Worm (Caenorhabditis elegans) whole organism, dauer: ENCODE data around the gene F22F7.3.

Experiments
- unc-62 ChIP-seq: sonication (generic microtip); optimal IDR thresholded peaks from 2 replicates; lab custom pipeline; 2017; ENCODE audit warnings: missing biosample characterization, missing genetic modification reagents, missing genetic modification characterization

Gene F22F7.3

ce11 chrV:2146044-2146443 is 35.6 kb downstream of the F22F7.3 start, which contains the start of gene str-52:
Gene str-52 (minus strand): TSS chrV:2146144.
- TF ChIP-seq unc-62 (GFP tag; lab: Kevin White, UChicago): no peak

ce11 chrV:2146795-2147194 is 36.3 kb downstream of the F22F7.3 start, which contains the start of gene srbc-20:
Gene srbc-20 (plus strand): TSS chrV:2147095.
- no peak for TF ChIP-seq unc-62 (GFP tag; lab: Kevin White, UChicago)

ce11 chrV:2149432-2149831 is 39.0 kb downstream of the F22F7.3 start, which contains the start of gene C45H4.21:
Gene C45H4.21 (minus strand): TSS chrV:2149532.
- no peak for TF ChIP-seq unc-62 (GFP tag; lab: Kevin White, UChicago)

- TF ChIP-seq unc-62 (GFP tag; lab: Kevin White, UChicago): no peak
These were observed 40.4 kb downstream of the F22F7.3 start, which contains the start of gene C45H4.13 for ce11 chrV:2150876-2151275. Gene C45H4.13 (minus strand): TSS chrV:2150976.

ce11 chrV:2151458-2151857 is 41.0 kb downstream of the F22F7.3 start, which contains the start of gene srbc-24:
Gene srbc-24 (plus strand): TSS chrV:2151758.
- TF ChIP-seq unc-62 (GFP tag; lab: Kevin White, UChicago): no peak

ce11 chrV:2153274-2153673 is 42.8 kb downstream of the F22F7.3 start, which contains the start of gene srbc-23:
Gene srbc-23 (plus strand): TSS chrV:2153574.
- no peak for TF ChIP-seq unc-62 (GFP tag; lab: Kevin White, UChicago)

- no peak for TF ChIP-seq unc-62 (GFP tag; lab: Kevin White, UChicago)
These were observed 44.8 kb downstream of the F22F7.3 start, which contains the start of gene srbc-21 for ce11 chrV:2155232-2155631. Gene srbc-21 (plus strand): TSS chrV:2155532.

ce11 chrV:2156830-2157229 is 46.4 kb downstream of the F22F7.3 start, which contains the start of gene srbc-22:
Gene srbc-22 (plus strand): TSS chrV:2157130.
- TF ChIP-seq unc-62 (GFP tag; lab: Kevin White, UChicago): no peak

- TF ChIP-seq unc-62 (GFP tag; lab: Kevin White, UChicago): no peak
These were observed 48.9 kb downstream of the F22F7.3 start, which contains the start of gene C45H4.14 for ce11 chrV:2159331-2159730. Gene C45H4.14 (minus strand): TSS chrV:2159431.

- no peak for TF ChIP-seq unc-62 (GFP tag; lab: Kevin White, UChicago)
These were observed 53.3 kb downstream of the F22F7.3 start, which contains the start of gene str-255 for ce11 chrV:2163735-2164134. Gene str-255 (minus strand): TSS chrV:2163835.
